Worm (Caenorhabditis elegans): ENCODE data around the gene Y43F8B.13.
"Not testable (repeated sequence)": the region's sequence is repeated elsewhere in the genome, so short reads cannot be mapped to it uniquely, and the experiment has no call there.

Gene Y43F8B.13

ce11 chrV:19448805-19449204 lies 6.9 kb upstream of the Y43F8B.13 start, which contains the start of gene M04C3.2:
Gene M04C3.2 (minus strand): TSS chrV:19448905.
- no peak for TF ChIP-seq tag-97 (GFP tag; IDR thresholded peaks at IDR 0.05)

- TF ChIP-seq hlh-11 (tag; optimal IDR thresholded peaks at IDR 0.05) (peak; percentile 26), hlh-30 (tag; optimal IDR thresholded peaks at IDR 0.05; ENCODE audit: insufficient read depth) (no peak), daf-16 (GFP tag; optimal IDR thresholded peaks at IDR 0.05) (no peak), daf-16 (tag; optimal IDR thresholded peaks at IDR 0.05) (peak; percentile 35), lin-39 (tag; optimal IDR thresholded peaks at IDR 0.05) (no peak), dmd-6 (GFP tag; IDR thresholded peaks at IDR 0.05) (peak; percentile 61), unc-62 (GFP tag; optimal IDR thresholded peaks at IDR 0.05 in 1 of 2) (peak in 1 of 2 experiments; percentile 67), unc-62 (tag; optimal IDR thresholded peaks at IDR 0.05) (no peak), aha-1 (tag) (peak; percentile 48), pqm-1 (tag; optimal IDR thresholded peaks at IDR 0.05) (peak; percentile 55), nhr-28 (tag; optimal IDR thresholded peaks at IDR 0.05) (peak; percentile 23)
These were observed 6.2 kb upstream of the Y43F8B.13 start, which contains the start of gene M04C3.5 for ce11 chrV:19449544-19449943. Gene M04C3.5 (plus strand): TSS chrV:19449733.

ce11 chrV:19457120-19457519 lies 1.4 kb downstream of the Y43F8B.13 start, which contains the start of gene Y43F8B.24:
Gene Y43F8B.24 (plus strand): TSS chrV:19457420.
- no peak for TF ChIP-seq aha-1 (tag)
- TF ChIP-seq unc-62 (GFP tag; optimal IDR thresholded peaks at IDR 0.05 in 1 of 2), result peak in 1 of 2 experiments; percentile 7
- TF ChIP-seq unc-62 (tag; optimal IDR thresholded peaks at IDR 0.05), result no peak
- no peak for TF ChIP-seq daf-16 (GFP tag; optimal IDR thresholded peaks at IDR 0.05)
- TF ChIP-seq daf-16 (tag; optimal IDR thresholded peaks at IDR 0.05), result peak; percentile 17
- TF ChIP-seq daf-12 (tag; optimal IDR thresholded peaks at IDR 0.05), result no peak

DNA sequence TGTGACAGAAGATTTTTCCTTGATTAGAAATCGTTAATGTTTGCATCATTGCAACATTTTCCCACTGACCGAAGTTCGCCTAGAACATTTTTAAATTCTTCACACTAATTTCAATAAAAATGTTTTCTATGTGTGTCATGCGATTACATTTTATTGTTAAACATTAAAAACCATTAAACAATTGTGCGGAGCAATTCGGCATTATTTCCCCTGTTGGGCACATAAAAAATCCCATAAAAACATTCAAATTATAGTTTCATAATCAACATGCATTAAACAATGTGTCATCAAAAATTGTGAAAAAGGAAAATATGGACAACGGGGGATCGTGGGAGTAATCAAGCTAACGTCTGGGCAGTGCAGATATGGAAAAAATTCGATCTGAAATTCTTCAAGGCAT lies 3.8 kb downstream of the Y43F8B.13 start:
- peak; percentile 98 for TF ChIP-seq php-3 (GFP tag; IDR thresholded peaks at IDR 0.05)
- not testable (repeated sequence) for TF ChIP-seq daf-16 (GFP tag; optimal IDR thresholded peaks at IDR 0.05)
- peak; percentile 31 for TF ChIP-seq daf-16 (tag; optimal IDR thresholded peaks at IDR 0.05)
- TF ChIP-seq tra-1 (GFP tag; IDR thresholded peaks at IDR 0.05), result peak; percentile 26; the same call in 1 of the 2 replicates

- TF ChIP-seq mes-2 (tag; optimal IDR thresholded peaks at IDR 0.05; ENCODE audit: poor library complexity, severe bottlenecking) (no peak), ceh-44 (GFP tag; IDR thresholded peaks at IDR 0.05) (no peak), php-3 (GFP tag; IDR thresholded peaks at IDR 0.05) (no peak), tra-1 (GFP tag; IDR thresholded peaks at IDR 0.05) (no peak), ama-1 (optimal IDR thresholded peaks at IDR 0.05) (no peak), mep-1 (tag; optimal IDR thresholded peaks at IDR 0.05) (no peak), unc-39 (tag; optimal IDR thresholded peaks at IDR 0.05) (no peak), nhr-11 (tag; optimal IDR thresholded peaks at IDR 0.05) (no peak), ceh-32 (tag; optimal IDR thresholded peaks at IDR 0.05; ENCODE audit: poor library complexity) (no peak), R02D3.7 (tag; optimal IDR thresholded peaks at IDR 0.05) (no peak), F49E8.2 (tag; optimal IDR thresholded peaks at IDR 0.05; ENCODE audit: borderline replicate concordance) (no peak), ztf-11 (tag; optimal IDR thresholded peaks at IDR 0.05) (no peak), jun-1 (tag; optimal IDR thresholded peaks at IDR 0.05) (no peak), lsy-2 (tag; optimal IDR thresholded peaks at IDR 0.05) (no peak)
These were observed 6.3 kb downstream of the Y43F8B.13 start, which contains the start of gene Y43F8B.15 for ce11 chrV:19462020-19462419. Gene Y43F8B.15 (minus strand): TSS chrV:19462120.

- no peak for TF ChIP-seq set-16 (GFP tag; IDR thresholded peaks at IDR 0.05)
- no peak for TF ChIP-seq daf-16 (GFP tag; optimal IDR thresholded peaks at IDR 0.05)
- peak; percentile 2 for TF ChIP-seq daf-16 (tag; optimal IDR thresholded peaks at IDR 0.05)
These were observed 6.9 kb downstream of the Y43F8B.13 start, which contains the start of gene Y43F8B.25 for ce11 chrV:19462612-19463011. Gene Y43F8B.25 (plus strand): TSS chrV:19462912.

- no peak for TF ChIP-seq daf-12 (tag; optimal IDR thresholded peaks at IDR 0.05)
- TF ChIP-seq snpc-1.2 (GFP tag; IDR thresholded peaks at IDR 0.05), result no peak
- TF ChIP-seq nhr-77 (tag; optimal IDR thresholded peaks at IDR 0.05), result peak; percentile 26
- TF ChIP-seq ztf-7 (tag; optimal IDR thresholded peaks at IDR 0.05), result no peak
- TF ChIP-seq R02D3.7 (tag; optimal IDR thresholded peaks at IDR 0.05), result no peak
- TF ChIP-seq ces-1 (GFP tag; optimal IDR thresholded peaks at IDR 0.05), result no peak
- no peak for TF ChIP-seq nhr-25 (tag; optimal IDR thresholded peaks at IDR 0.05; ENCODE audit: borderline replicate concordance, insufficient read depth)
- no peak for TF ChIP-seq mes-2 (tag; optimal IDR thresholded peaks at IDR 0.05; ENCODE audit: poor library complexity, severe bottlenecking)
- TF ChIP-seq egl-27 (tag; optimal IDR thresholded peaks at IDR 0.05), result no peak
- TF ChIP-seq lir-3 (tag; optimal IDR thresholded peaks at IDR 0.05), result no peak
- TF ChIP-seq fos-1 (tag; optimal IDR thresholded peaks at IDR 0.05), result no peak
- TF ChIP-seq daf-16 (GFP tag; optimal IDR thresholded peaks at IDR 0.05), result no peak
- TF ChIP-seq daf-16 (tag; optimal IDR thresholded peaks at IDR 0.05), result peak; percentile 11
- TF ChIP-seq lin-15B (tag; optimal IDR thresholded peaks at IDR 0.05), result no peak
- TF ChIP-seq attf-4 (tag; optimal IDR thresholded peaks at IDR 0.05), result no peak
- TF ChIP-seq T26A8.4 (GFP tag; IDR thresholded peaks at IDR 0.05), result no peak
- no peak for TF ChIP-seq F44E2.7 (GFP tag; IDR thresholded peaks at IDR 0.05)
These were observed 11.8 kb downstream of the Y43F8B.13 start, which contains the start of gene Y43F8B.23 for ce11 chrV:19467574-19467973. Gene Y43F8B.23 (minus strand): TSS chrV:19467648.

Measured in whole organism, L4 larva.